Fruit fly (Drosophila melanogaster): Measurements from ENCODE around the gene CG31495.

The CG31495 gene

dm6 chr3R:13839883-13840412, at the start of gene CG31495:
Gene CG31495 (minus strand): TSS chr3R:13839934.
- TF ChIP-seq CG8478 (optimal IDR thresholded peaks at IDR 0.05): no peak
- no peak for TF ChIP-seq CTCF (optimal IDR thresholded peaks at IDR 0.05)

dm6 chr3R:13888332-13888731, 48.6 kb upstream of the CG31495 start:
- no peak for TF ChIP-seq CTCF (optimal IDR thresholded peaks at IDR 0.05)
- TF ChIP-seq CG8478 (optimal IDR thresholded peaks at IDR 0.05): no peak

dm6 chr3R:13887812-13888211, 48.1 kb upstream of the CG31495 start:
- TF ChIP-seq CG8478 (optimal IDR thresholded peaks at IDR 0.05): no peak
- no peak for TF ChIP-seq CTCF (optimal IDR thresholded peaks at IDR 0.05)

dm6 chr3R:13884929-13885328, 45.2 kb upstream of the CG31495 start:
- TF ChIP-seq CTCF (optimal IDR thresholded peaks at IDR 0.05) (no peak), CG8478 (optimal IDR thresholded peaks at IDR 0.05) (no peak)

dm6 chr3R:13883388-13883787, 43.7 kb upstream of the CG31495 start:
- TF ChIP-seq CG8478 (optimal IDR thresholded peaks at IDR 0.05) (no peak), CTCF (optimal IDR thresholded peaks at IDR 0.05) (no peak)

- no peak for TF ChIP-seq CG8478 (optimal IDR thresholded peaks at IDR 0.05)
- TF ChIP-seq CTCF (optimal IDR thresholded peaks at IDR 0.05): no peak
Observed at dm6 chr3R:13880872-13881271, 41.1 kb upstream of the CG31495 start.

- TF ChIP-seq CG8478 (optimal IDR thresholded peaks at IDR 0.05) (no peak), CTCF (optimal IDR thresholded peaks at IDR 0.05) (no peak)
Observed at dm6 chr3R:13879349-13879748, 39.6 kb upstream of the CG31495 start.

dm6 chr3R:13877125-13877524, 37.4 kb upstream of the CG31495 start:
- peak in 1 of 2 experiments; percentile 10 for TF ChIP-seq CTCF (optimal IDR thresholded peaks at IDR 0.05)
- TF ChIP-seq CG8478 (optimal IDR thresholded peaks at IDR 0.05): no peak

- no peak for TF ChIP-seq CTCF (optimal IDR thresholded peaks at IDR 0.05)
- TF ChIP-seq CG8478 (optimal IDR thresholded peaks at IDR 0.05): no peak
Observed at dm6 chr3R:13875438-13875861, 35.7 kb upstream of the CG31495 start.

dm6 chr3R:13874866-13875417, 35.2 kb upstream of the CG31495 start, which contains the start of gene E5:
Gene E5 (minus strand): TSS chr3R:13874916.
- TF ChIP-seq CTCF (optimal IDR thresholded peaks at IDR 0.05): no peak

dm6 chr3R:13872161-13872560, 32.4 kb upstream of the CG31495 start:
- no peak for TF ChIP-seq CG8478 (optimal IDR thresholded peaks at IDR 0.05)
- TF ChIP-seq CTCF (optimal IDR thresholded peaks at IDR 0.05): peak; percentile 64 to 70

- no peak for TF ChIP-seq CG8478 (optimal IDR thresholded peaks at IDR 0.05)
- TF ChIP-seq CTCF (optimal IDR thresholded peaks at IDR 0.05): no peak
Observed at dm6 chr3R:13861805-13862204, 22.1 kb upstream of the CG31495 start.

dm6 chr3R:13859242-13859641, 19.5 kb upstream of the CG31495 start:
- no peak for TF ChIP-seq CG8478 (optimal IDR thresholded peaks at IDR 0.05)
- no peak for TF ChIP-seq CTCF (optimal IDR thresholded peaks at IDR 0.05)

dm6 chr3R:13857339-13857738, 17.6 kb upstream of the CG31495 start:
- TF ChIP-seq CG8478 (optimal IDR thresholded peaks at IDR 0.05): no peak
- TF ChIP-seq CTCF (optimal IDR thresholded peaks at IDR 0.05): no peak

- TF ChIP-seq CTCF (optimal IDR thresholded peaks at IDR 0.05): no peak
- TF ChIP-seq CG8478 (optimal IDR thresholded peaks at IDR 0.05): no peak
Observed at dm6 chr3R:13855354-13855753, 15.6 kb upstream of the CG31495 start, which contains the start of gene CG14362. Gene CG14362 (minus strand): TSS chr3R:13855454.

- TF ChIP-seq CG8478 (optimal IDR thresholded peaks at IDR 0.05): no peak
- TF ChIP-seq CTCF (optimal IDR thresholded peaks at IDR 0.05): no peak
Observed at dm6 chr3R:13850992-13851391, 11.3 kb upstream of the CG31495 start.

- TF ChIP-seq CTCF (optimal IDR thresholded peaks at IDR 0.05) (no peak), CG8478 (optimal IDR thresholded peaks at IDR 0.05) (no peak)
Observed at dm6 chr3R:13849327-13849726, 9.6 kb upstream of the CG31495 start.
